Fruit fly (Drosophila melanogaster) whole organism, embryonic: ENCODE data around the gene Exo70.

Experiments
- Aef1 ChIP-seq: fragments of 200-800 bp; sonication (Bioruptor generic); IDR thresholded peaks from 3 replicates; pipeline ENCODE4 v1.3.6; 2022; ENCODE audit warnings: missing biosample characterization, missing genetic modification characterization
- CG10274 ChIP-seq: fragments of 200-800 bp; sonication (Bioruptor generic); optimal IDR thresholded peaks from 3 replicates; lab custom pipeline; 2017; ENCODE audit warnings: missing biosample characterization, mild to moderate bottlenecking, missing genetic modification characterization
- CG10543 ChIP-seq: fragments of 200-800 bp; sonication (Bioruptor generic); optimal IDR thresholded peaks from 3 replicates; lab custom pipeline; 2017; ENCODE audit warnings: missing biosample characterization, mild to moderate bottlenecking, missing genetic modification characterization, moderate library complexity
- CG12071 ChIP-seq: fragments of 200-800 bp; sonication (Bioruptor generic); optimal IDR thresholded peaks from 3 replicates; lab custom pipeline; 2018; ENCODE audit warnings: missing biosample characterization, mild to moderate bottlenecking, missing genetic modification characterization
- CG12769 ChIP-seq: fragments of 200-800 bp; sonication (Bioruptor generic); optimal IDR thresholded peaks from 2 replicates; lab custom pipeline; 2019; ENCODE audit warnings: missing biosample characterization, mild to moderate bottlenecking, missing genetic modification characterization, moderate library complexity
- CG13287 ChIP-seq: fragments of 200-800 bp; sonication (Bioruptor generic); IDR thresholded peaks from 2 replicates; pipeline ENCODE4 v1.3.6; 2022; ENCODE audit warnings: missing biosample characterization, missing genetic modification characterization; ENCODE audit not compliant: partially characterized antibody
- CG15073 ChIP-seq: fragments of 200-800 bp; sonication (Bioruptor generic); optimal IDR thresholded peaks from 2 replicates; lab custom pipeline; 2016; ENCODE audit warnings: missing biosample characterization, missing genetic modification characterization
- CG15269 ChIP-seq: fragments of 200-800 bp; sonication (Bioruptor generic); optimal IDR thresholded peaks from 2 replicates; lab custom pipeline; 2018; ENCODE audit warnings: missing biosample characterization, mild to moderate bottlenecking, missing genetic modification characterization, moderate library complexity
- CG15514 ChIP-seq: fragments of 200-800 bp; sonication (Bioruptor generic); optimal IDR thresholded peaks from 3 replicates; lab custom pipeline; 2017; ENCODE audit warnings: missing biosample characterization, missing genetic modification characterization, mild to moderate bottlenecking, moderate library complexity, missing genetic modification reagents
- CG1832 ChIP-seq: fragments of 200-800 bp; sonication (Bioruptor generic); optimal IDR thresholded peaks from 2 replicates; lab custom pipeline; 2017; ENCODE audit warnings: missing biosample characterization, mild to moderate bottlenecking, missing genetic modification characterization, inconsistent platforms
- CG3163 ChIP-seq: fragments of 200-800 bp; sonication (Bioruptor generic); optimal IDR thresholded peaks from 3 replicates; lab custom pipeline; 2016; ENCODE audit warnings: missing biosample characterization, missing genetic modification characterization
- CG6683 ChIP-seq: fragments of 200-800 bp; sonication (Bioruptor generic); optimal IDR thresholded peaks from 2 replicates; lab custom pipeline; 2017; ENCODE audit warnings: missing biosample characterization, mild to moderate bottlenecking, missing genetic modification characterization, missing genetic modification reagents
- CG7357 ChIP-seq: fragments of 200-800 bp; sonication (Bioruptor generic); IDR thresholded peaks from 3 replicates; pipeline ENCODE4 v1.3.6; 2022; ENCODE audit warnings: missing biosample characterization, missing genetic modification characterization
- CG8478 ChIP-seq: fragments of >200 bp; optimal IDR thresholded peaks from 2 replicates; lab custom pipeline; 2018
- D19B ChIP-seq: fragments of 200-800 bp; sonication (Bioruptor generic); optimal IDR thresholded peaks from 2 replicates; lab custom pipeline; 2017; ENCODE audit warnings: missing biosample characterization, mild to moderate bottlenecking, missing genetic modification characterization
- Drgx ChIP-seq: fragments of 200-800 bp; sonication (Bioruptor generic); IDR thresholded peaks from 2 replicates; pipeline ENCODE4 v1.3.6; 2022; ENCODE audit warnings: missing biosample characterization, missing genetic modification characterization
- Hmx ChIP-seq: fragments of 200-800 bp; sonication (Bioruptor generic); optimal IDR thresholded peaks from 2 replicates; lab custom pipeline; 2016; ENCODE audit warnings: missing biosample characterization, missing genetic modification characterization
- NC2α ChIP-seq: fragments of 200-800 bp; sonication (Bioruptor generic); optimal IDR thresholded peaks from 2 replicates; lab custom pipeline; 2016; ENCODE audit warnings: missing biosample characterization, missing genetic modification characterization
- Sox100B ChIP-seq: fragments of 200-800 bp; sonication (Bioruptor generic); optimal IDR thresholded peaks from 3 replicates; lab custom pipeline; 2018; ENCODE audit warnings: missing biosample characterization, mild to moderate bottlenecking, missing genetic modification characterization
- Sox102F ChIP-seq: fragments of 200-800 bp; sonication (Bioruptor generic); optimal IDR thresholded peaks from 2 replicates; lab custom pipeline; 2018; ENCODE audit warnings: missing biosample characterization, mild to moderate bottlenecking, missing genetic modification characterization, moderate library complexity
- Vsx1 ChIP-seq: fragments of 200-800 bp; sonication (Bioruptor generic); optimal IDR thresholded peaks from 2 replicates; lab custom pipeline; 2017; ENCODE audit warnings: missing biosample characterization, mild to moderate bottlenecking, missing genetic modification characterization, missing genetic modification reagents
- al ChIP-seq: fragments of 200-800 bp; sonication (Bioruptor generic); IDR thresholded peaks from 2 replicates; pipeline ENCODE4 v1.3.6; 2022; ENCODE audit warnings: missing biosample characterization, missing genetic modification characterization
- az2 ChIP-seq: fragments of 200-800 bp; sonication (Bioruptor generic); optimal IDR thresholded peaks from 3 replicates; lab custom pipeline; 2016; ENCODE audit warnings: missing biosample characterization, missing genetic modification characterization
- btn ChIP-seq: fragments of 200-800 bp; sonication (Bioruptor generic); optimal IDR thresholded peaks from 2 replicates; lab custom pipeline; 2016; ENCODE audit warnings: missing biosample characterization, missing genetic modification characterization
- cas ChIP-seq: fragments of 200-800 bp; sonication (Bioruptor generic); IDR thresholded peaks from 2 replicates; pipeline ENCODE4 v1.3.6; 2022; ENCODE audit warnings: missing biosample characterization, missing genetic modification characterization
- cg ChIP-seq: fragments of 200-800 bp; sonication (Bioruptor generic); optimal IDR thresholded peaks from 3 replicates; lab custom pipeline; 2019; ENCODE audit warnings: missing biosample characterization, mild to moderate bottlenecking, missing genetic modification characterization, moderate library complexity
- crc ChIP-seq: fragments of 200-800 bp; sonication (Bioruptor generic); optimal IDR thresholded peaks from 2 replicates; lab custom pipeline; 2016; ENCODE audit warnings: missing biosample characterization, missing genetic modification characterization
- disco-r ChIP-seq: fragments of 200-800 bp; sonication (Bioruptor generic); optimal IDR thresholded peaks from 2 replicates; lab custom pipeline; 2016; ENCODE audit warnings: missing biosample characterization, missing genetic modification characterization
- eve ChIP-seq, 2 experiments: fragments of >200 bp; optimal IDR thresholded peaks; 2 replicates each; lab custom pipeline; 2017; ENCODE audit warnings: missing biosample characterization in 2 of 2, missing genetic modification characterization in 2 of 2
- fd96Cb ChIP-seq: fragments of 200-800 bp; sonication (Bioruptor generic); optimal IDR thresholded peaks from 2 replicates; lab custom pipeline; 2018; ENCODE audit warnings: missing biosample characterization, mild to moderate bottlenecking, missing genetic modification characterization, moderate library complexity
- ftz-f1 ChIP-seq: fragments of 200-800 bp; sonication (Bioruptor generic); optimal IDR thresholded peaks from 2 replicates; lab custom pipeline; 2016; ENCODE audit warnings: missing biosample characterization, missing genetic modification characterization
- gsb ChIP-seq: fragments of 200-800 bp; sonication (Bioruptor generic); IDR thresholded peaks from 2 replicates; pipeline ENCODE4 v1.3.6; 2022; ENCODE audit warnings: missing biosample characterization, missing genetic modification characterization
- hbn ChIP-seq: fragments of 200-800 bp; sonication (Bioruptor generic); IDR thresholded peaks from 2 replicates; pipeline ENCODE4 v1.3.6; 2022; ENCODE audit warnings: missing biosample characterization, missing genetic modification characterization; ENCODE audit not compliant: partially characterized antibody
- hkb ChIP-seq, 2 experiments: fragments of 200-800 bp in 1 of 2; fragments of >200 bp in 1 of 2; sonication (Bioruptor generic) in 1 of 2; IDR thresholded peaks in 1 of 2; optimal IDR thresholded peaks in 1 of 2; 2 replicates each; pipeline versions ENCODE4 v1.3.6 to Lab custom; 2017 to 2022; ENCODE audit warnings: missing biosample characterization in 1 of 2, missing genetic modification characterization in 1 of 2
- inv ChIP-seq: fragments of 200-800 bp; sonication (Bioruptor generic); IDR thresholded peaks from 2 replicates; pipeline ENCODE4 v1.3.6; 2022; ENCODE audit warnings: missing biosample characterization, missing genetic modification characterization; ENCODE audit not compliant: partially characterized antibody
- lola ChIP-seq, 3 experiments: fragments of >200 bp in 2 of 3; fragments of 200-800 bp in 1 of 3; sonication (Bioruptor generic) in 1 of 3; optimal IDR thresholded peaks; 2 replicates each; lab custom pipeline; 2017 to 2019; ENCODE audit warnings: missing biosample characterization in 3 of 3, missing genetic modification characterization in 3 of 3, mild to moderate bottlenecking in 1 of 3, moderate library complexity in 1 of 3
- luna ChIP-seq: fragments of 200-800 bp; sonication (Bioruptor generic); optimal IDR thresholded peaks from 2 replicates; lab custom pipeline; 2016; ENCODE audit warnings: missing biosample characterization, missing genetic modification characterization
- mirr ChIP-seq: fragments of 200-800 bp; sonication (Bioruptor generic); optimal IDR thresholded peaks from 3 replicates; lab custom pipeline; 2018; ENCODE audit warnings: missing biosample characterization, mild to moderate bottlenecking, missing genetic modification characterization
- mld ChIP-seq: fragments of 200-800 bp; sonication (Bioruptor generic); IDR thresholded peaks from 3 replicates; pipeline ENCODE4 v1.3.6; 2022; ENCODE audit warnings: missing biosample characterization, missing genetic modification characterization; ENCODE audit not compliant: partially characterized antibody
- odd ChIP-seq: fragments of 200-800 bp; sonication (Bioruptor generic); optimal IDR thresholded peaks from 2 replicates; lab custom pipeline; 2017; ENCODE audit warnings: missing biosample characterization, mild to moderate bottlenecking, missing genetic modification characterization
- p53 ChIP-seq: fragments of 200-800 bp; sonication (Bioruptor generic); optimal IDR thresholded peaks from 2 replicates; lab custom pipeline; 2016; ENCODE audit warnings: missing biosample characterization, missing genetic modification characterization
- pan ChIP-seq, 4 experiments: fragments of >200 bp in 3 of 4; fragments of 200-800 bp in 1 of 4; sonication (Bioruptor generic) in 1 of 4; optimal IDR thresholded peaks in 3 of 4; IDR thresholded peaks in 1 of 4; 2 replicates each; pipeline versions ENCODE4 v1.3.6 to Lab custom; 2017 to 2022; ENCODE audit warnings: missing biosample characterization in 2 of 4, missing genetic modification characterization in 2 of 4, mixed read lengths in 1 of 4
- pros ChIP-seq: fragments of 200-800 bp; sonication (Bioruptor generic); optimal IDR thresholded peaks from 3 replicates; lab custom pipeline; 2019; ENCODE audit warnings: missing biosample characterization, mild to moderate bottlenecking, missing genetic modification characterization, moderate library complexity
- sens ChIP-seq: fragments of 200-800 bp; sonication (Bioruptor generic); peaks from one replicate; lab custom pipeline; 2016; ENCODE audit warnings: missing biosample characterization, missing genetic modification characterization
- tna ChIP-seq: fragments of 200-800 bp; sonication (Bioruptor generic); IDR thresholded peaks from 2 replicates; pipeline ENCODE4 v1.3.6; 2022; ENCODE audit warnings: missing biosample characterization, missing genetic modification characterization; ENCODE audit not compliant: partially characterized antibody
- zen ChIP-seq: fragments of 200-800 bp; sonication (Bioruptor generic); optimal IDR thresholded peaks from 3 replicates; lab custom pipeline; 2018; ENCODE audit warnings: missing biosample characterization, mild to moderate bottlenecking, missing genetic modification characterization, moderate library complexity

The Exo70 gene

DNA sequence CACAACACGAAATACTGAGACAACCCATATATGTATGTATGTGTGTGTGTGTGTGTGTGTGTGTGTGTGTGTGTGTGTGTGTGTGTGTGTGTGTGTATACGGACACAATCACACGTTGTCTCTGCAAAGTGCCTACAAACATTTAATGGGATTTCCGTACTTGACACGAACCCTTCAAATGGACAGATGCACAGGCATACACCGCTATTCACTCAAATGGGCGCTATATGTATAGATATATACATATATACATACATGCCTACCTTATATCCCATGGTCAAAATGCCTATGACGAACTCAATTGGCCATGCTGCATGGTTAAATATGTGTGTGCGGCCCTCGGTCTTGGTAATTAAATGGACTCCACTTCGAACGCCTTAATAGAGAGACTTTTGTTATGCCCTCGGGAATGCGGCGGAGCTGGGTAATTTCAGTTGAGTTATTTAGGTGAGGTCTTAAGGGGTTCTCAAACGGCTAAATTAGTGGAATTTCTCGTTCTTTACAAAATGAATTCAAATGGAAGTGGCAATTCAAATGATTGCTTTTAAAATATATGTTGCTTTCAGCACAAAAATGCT is 44.9 kb downstream of the Exo70 start (continued):
- TF ChIP-seq cg (GFP tag; lab: Kevin White, UChicago) = peak; percentile 75
- no peak for TF ChIP-seq fd96Cb
- TF ChIP-seq Vsx1 (GFP tag; lab: Kevin White, UChicago) = peak; percentile 9
- peak in 1 of 2 experiments; percentile 33 for TF ChIP-seq eve (GFP tag; optimal IDR thresholded peaks at IDR 0.05; lab: Kevin White, UChicago)
- no peak for TF ChIP-seq cas (GFP tag; lab: Robert Waterston, UW)
- TF ChIP-seq ftz-f1 = peak; percentile 18
- TF ChIP-seq Sox102F (GFP tag; lab: Kevin White, UChicago) = no peak
- peak; percentile 47; the same call in 1 of the 2 replicates for TF ChIP-seq tna (GFP tag; lab: Robert Waterston, UW)
- TF ChIP-seq pros (GFP tag; lab: Kevin White, UChicago) = no peak
- no peak for TF ChIP-seq gsb (GFP tag; lab: Robert Waterston, UW)
- no peak for TF ChIP-seq Aef1 (GFP tag; lab: Robert Waterston, UW)
- TF ChIP-seq CG8478 (lab: Kevin White, UChicago) = no peak
- TF ChIP-seq CG15269 (tag; lab: Kevin White, UChicago) = no peak
- no peak for TF ChIP-seq az2
- no peak for TF ChIP-seq pan (optimal IDR thresholded peaks at IDR 0.05; lab: Kevin White, UChicago)
- no peak for TF ChIP-seq pan (GFP tag; optimal IDR thresholded peaks at IDR 0.05 in 1 of 2, IDR thresholded peaks at IDR 0.05 in 1 of 2)
- no peak for TF ChIP-seq CG13287 (GFP tag; lab: Robert Waterston, UW)
- no peak for TF ChIP-seq crc (GFP tag; lab: Kevin White, UChicago)
- no peak for TF ChIP-seq btn (GFP tag; lab: Kevin White, UChicago)
- TF ChIP-seq inv (GFP tag; lab: Robert Waterston, UW) = no peak
- peak; percentile 55 for TF ChIP-seq sens
- no peak for TF ChIP-seq p53
- TF ChIP-seq NC2α (GFP tag; lab: Kevin White, UChicago) = no peak
- no peak for TF ChIP-seq lola (GFP tag; optimal IDR thresholded peaks at IDR 0.05; lab: Kevin White, UChicago)
- TF ChIP-seq CG3163 = no peak
- TF ChIP-seq CG12769 (tag; lab: Kevin White, UChicago) = peak; percentile 54
- TF ChIP-seq CG15073 (GFP tag; lab: Kevin White, UChicago) = no peak
- TF ChIP-seq, all 482 proteins: peak for 15

DNA sequence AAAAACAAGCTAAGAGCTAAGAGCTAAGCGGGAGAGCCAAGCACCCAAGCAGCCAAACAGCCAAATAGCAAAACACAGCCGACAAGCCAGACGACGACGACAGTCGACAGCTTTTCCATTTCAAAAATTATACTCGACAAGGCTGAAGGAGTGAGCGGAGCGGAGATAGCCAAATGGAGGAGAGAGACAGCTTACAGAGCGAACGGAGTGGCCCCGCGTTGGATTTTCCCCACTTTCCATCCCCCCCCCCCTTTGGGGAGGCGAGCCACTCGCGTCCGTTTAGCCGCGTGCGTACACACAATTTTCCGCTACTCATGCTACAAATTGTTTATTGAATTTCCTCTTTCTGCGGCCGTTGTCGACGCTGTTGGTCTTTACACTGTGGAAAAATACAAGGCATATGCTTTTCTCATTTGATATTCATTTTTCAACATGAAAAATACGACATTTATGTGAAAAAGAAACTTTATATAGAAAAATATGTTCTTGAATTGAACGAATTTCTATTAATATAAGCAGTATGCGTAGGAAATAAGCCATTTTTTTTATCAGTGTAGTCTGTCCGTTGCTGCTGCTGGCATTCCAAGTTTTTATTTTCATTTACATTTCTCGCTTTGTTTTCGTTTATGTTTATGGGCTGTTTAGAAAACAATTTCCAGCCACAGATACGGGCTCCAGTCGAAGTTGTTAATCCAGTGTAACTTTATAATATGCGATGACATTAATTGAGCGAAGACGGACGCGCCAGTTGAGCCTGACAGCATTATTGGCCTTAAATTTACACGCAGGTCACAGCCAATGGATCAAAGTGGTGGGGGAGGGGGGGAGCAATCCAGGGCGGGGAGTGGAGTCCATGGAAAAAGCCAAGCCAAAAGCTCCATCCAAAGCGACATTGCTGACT is 46.5 kb downstream of the Exo70 start:
- TF ChIP-seq CG1832 (GFP tag; lab: Kevin White, UChicago) (peak; percentile 68), CG15514 (peak; percentile 91), disco-r (peak; percentile 98), luna (peak; percentile 89), Sox100B (GFP tag; lab: Kevin White, UChicago) (peak; percentile 99), mirr (GFP tag; lab: Kevin White, UChicago) (peak; percentile 59), zen (tag; lab: Kevin White, UChicago) (peak; percentile 98), mld (0 out of 3 replicates have a peak, but pooled peaks have one; percentile 22), CG10274 (GFP tag; lab: Kevin White, UChicago) (peak; percentile 87), CG10543 (GFP tag; lab: Kevin White, UChicago) (peak; percentile 95), CG12071 (GFP tag; lab: Kevin White, UChicago) (peak; percentile 96), CG6683 (GFP tag; lab: Kevin White, UChicago) (peak; percentile 94), odd (GFP tag; lab: Kevin White, UChicago) (peak; percentile 97), hbn (GFP tag; lab: Robert Waterston, UW) (no peak), hkb (optimal IDR thresholded peaks at IDR 0.05; lab: Kevin White, UChicago) (no peak), hkb (GFP tag; IDR thresholded peaks at IDR 0.05; lab: Robert Waterston, UW) (peak; percentile 99), CG7357 (peak; percentile 91), Hmx (GFP tag; lab: Kevin White, UChicago) (peak; percentile 90), Drgx (GFP tag; lab: Robert Waterston, UW) (peak; percentile 97), D19B (peak; percentile 88), al (GFP tag; lab: Robert Waterston, UW) (peak; percentile 96)
